Fruit fly (Drosophila melanogaster) whole organism, adult: ENCODE results near the gene Try29F.

ENCODE experiments used
- CG11617 ChIP-seq: fragments of 200-800 bp; sonication (Bioruptor generic); optimal IDR thresholded peaks from 2 replicates; lab custom pipeline; 2017; ENCODE audit warnings: mild to moderate bottlenecking, missing biosample characterization, missing genetic modification reagents, missing genetic modification characterization
- CG12768 ChIP-seq: fragments of 200-800 bp; sonication (Bioruptor generic); optimal IDR thresholded peaks from 2 replicates; lab custom pipeline; 2017; ENCODE audit warnings: missing biosample characterization, missing genetic modification characterization, mild to moderate bottlenecking, moderate library complexity, missing genetic modification reagents
- CG14711 ChIP-seq: fragments of 200-800 bp; sonication (Bioruptor generic); optimal IDR thresholded peaks from 2 replicates; lab custom pipeline; 2018; ENCODE audit warnings: missing biosample characterization, mild to moderate bottlenecking, missing genetic modification characterization, moderate library complexity
- CG1620 ChIP-seq: fragments of 200-800 bp; sonication (Bioruptor generic); optimal IDR thresholded peaks from 2 replicates; lab custom pipeline; 2016; ENCODE audit warnings: missing biosample characterization, missing genetic modification characterization
- CG33017 ChIP-seq: fragments of 200-800 bp; sonication (Bioruptor generic); optimal IDR thresholded peaks from 2 replicates; lab custom pipeline; 2018; ENCODE audit warnings: missing biosample characterization, mild to moderate bottlenecking, missing genetic modification characterization, moderate library complexity
- CG5204 ChIP-seq: fragments of 200-800 bp; sonication (Bioruptor generic); optimal IDR thresholded peaks from 2 replicates; lab custom pipeline; 2016; ENCODE audit warnings: missing biosample characterization, missing genetic modification characterization
- CG7045 ChIP-seq: fragments of 200-800 bp; sonication (Bioruptor generic); optimal IDR thresholded peaks from 2 replicates; lab custom pipeline; 2017; ENCODE audit warnings: missing biosample characterization, mild to moderate bottlenecking, missing genetic modification characterization
- CG7101 ChIP-seq: fragments of 200-800 bp; sonication (Bioruptor generic); optimal IDR thresholded peaks from 2 replicates; lab custom pipeline; 2018; ENCODE audit warnings: missing biosample characterization, mild to moderate bottlenecking, missing genetic modification characterization, moderate library complexity
- Clk ChIP-seq: fragments of 200-800 bp; sonication (Bioruptor generic); optimal IDR thresholded peaks from 2 replicates; lab custom pipeline; 2017; ENCODE audit warnings: missing biosample characterization, missing genetic modification characterization
- Crg-1 ChIP-seq: fragments of 200-800 bp; sonication (Bioruptor generic); optimal IDR thresholded peaks from 2 replicates; lab custom pipeline; 2016; ENCODE audit warnings: missing biosample characterization, missing genetic modification characterization
- Hr96 ChIP-seq: fragments of 200-800 bp; sonication (Bioruptor generic); optimal IDR thresholded peaks from 2 replicates; lab custom pipeline; 2016; ENCODE audit warnings: missing biosample characterization, missing genetic modification characterization
- Mnt ChIP-seq: fragments of 200-800 bp; sonication (Bioruptor generic); optimal IDR thresholded peaks from 2 replicates; lab custom pipeline; 2016; ENCODE audit warnings: missing biosample characterization, mild to moderate bottlenecking, missing genetic modification characterization
- bab1 ChIP-seq: fragments of 200-800 bp; sonication (Bioruptor generic); optimal IDR thresholded peaks from 3 replicates; lab custom pipeline; 2019; ENCODE audit warnings: missing biosample characterization, mild to moderate bottlenecking, missing genetic modification characterization, moderate library complexity
- cic ChIP-seq: fragments of 200-800 bp; sonication (Bioruptor generic); optimal IDR thresholded peaks from 2 replicates; lab custom pipeline; 2017; ENCODE audit warnings: missing biosample characterization, mild to moderate bottlenecking, missing genetic modification characterization, moderate library complexity
- cnc ChIP-seq, 2 experiments: fragments of >200 bp; optimal IDR thresholded peaks; 2 replicates each; lab custom pipeline; 2017
- kay ChIP-seq: fragments of 200-800 bp; sonication (Bioruptor generic); peaks from one replicate; lab custom pipeline; 2016; ENCODE audit warnings: missing biosample characterization, missing genetic modification characterization, borderline replicate concordance
- ovo ChIP-seq: fragments of 200-800 bp; sonication (Bioruptor generic); optimal IDR thresholded peaks from 2 replicates; lab custom pipeline; 2016; ENCODE audit warnings: missing biosample characterization, missing genetic modification characterization
- pad ChIP-seq: fragments of 200-800 bp; sonication (Bioruptor generic); optimal IDR thresholded peaks from 3 replicates; lab custom pipeline; 2017; ENCODE audit warnings: missing biosample characterization, missing genetic modification characterization, mild to moderate bottlenecking, moderate library complexity, missing genetic modification reagents
- tj ChIP-seq: fragments of 200-800 bp; sonication (Bioruptor generic); optimal IDR thresholded peaks from 3 replicates; lab custom pipeline; 2017; ENCODE audit warnings: missing biosample characterization, mild to moderate bottlenecking, missing genetic modification characterization, moderate library complexity
- toe ChIP-seq: fragments of 200-800 bp; sonication (Bioruptor generic); optimal IDR thresholded peaks from 2 replicates; lab custom pipeline; 2016; ENCODE audit warnings: missing biosample characterization, missing genetic modification characterization

Gene Try29F

dm6 chr2L:8955597-8956335 is 42.6 kb upstream of the Try29F start:
- TF ChIP-seq cic (GFP tag; lab: Kevin White, UChicago) (peak; percentile 74), Crg-1 (GFP tag; lab: Kevin White, UChicago) (peak; percentile 16), CG1620 (GFP tag; lab: Kevin White, UChicago) (no peak), ovo (GFP tag; lab: Kevin White, UChicago) (no peak), Mnt (peak; percentile 66), kay (GFP tag; lab: Kevin White, UChicago) (peak; percentile 14), CG33017 (tag; lab: Kevin White, UChicago) (peak; percentile 15), Clk (no peak)

DNA sequence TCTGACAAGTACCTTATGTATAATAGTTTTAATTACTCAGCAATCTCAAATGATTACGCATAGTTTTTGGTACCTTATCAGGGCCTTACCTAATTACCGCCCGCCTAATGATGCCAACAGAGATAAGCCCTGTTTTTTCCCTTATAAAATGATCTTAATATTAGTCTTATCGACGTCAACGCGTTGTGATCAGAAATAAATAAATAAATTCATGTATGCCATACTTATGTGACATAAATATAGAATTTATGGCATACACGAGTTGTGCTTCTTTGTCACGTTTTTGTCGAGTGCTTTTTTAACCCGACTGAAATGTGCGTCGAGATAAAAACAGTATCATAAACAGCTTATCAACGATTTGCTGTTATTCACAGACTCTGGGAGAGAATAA is 42.0 kb upstream of the Try29F start:
- TF ChIP-seq kay (GFP tag; lab: Kevin White, UChicago) = peak; percentile 18
- no peak for TF ChIP-seq CG11617 (GFP tag; lab: Kevin White, UChicago)

dm6 chr2L:8957152-8957551 is 41.2 kb upstream of the Try29F start:
- TF ChIP-seq cnc (optimal IDR thresholded peaks at IDR 0.05; lab: Kevin White, UChicago) = no peak
- TF ChIP-seq CG7045 = no peak
- TF ChIP-seq CG11617 (GFP tag; lab: Kevin White, UChicago) = no peak
- TF ChIP-seq Crg-1 (GFP tag; lab: Kevin White, UChicago) = no peak
- no peak for TF ChIP-seq cic (GFP tag; lab: Kevin White, UChicago)
- TF ChIP-seq Hr96 (GFP tag; lab: Kevin White, UChicago) = no peak
- TF ChIP-seq Mnt = no peak
- no peak for TF ChIP-seq pad (GFP tag; lab: Kevin White, UChicago)
- TF ChIP-seq CG12768 = no peak
- no peak for TF ChIP-seq toe (GFP tag; lab: Kevin White, UChicago)
- no peak for TF ChIP-seq CG5204 (GFP tag; lab: Kevin White, UChicago)
- no peak for TF ChIP-seq Clk
- no peak for TF ChIP-seq CG14711 (tag; lab: Kevin White, UChicago)
- TF ChIP-seq bab1 (GFP tag; lab: Kevin White, UChicago) = no peak
- TF ChIP-seq tj = no peak
- no peak for TF ChIP-seq CG7101 (tag; lab: Kevin White, UChicago)
- no peak for TF ChIP-seq CG33017 (tag; lab: Kevin White, UChicago)
- no peak for TF ChIP-seq ovo (GFP tag; lab: Kevin White, UChicago)

DNA sequence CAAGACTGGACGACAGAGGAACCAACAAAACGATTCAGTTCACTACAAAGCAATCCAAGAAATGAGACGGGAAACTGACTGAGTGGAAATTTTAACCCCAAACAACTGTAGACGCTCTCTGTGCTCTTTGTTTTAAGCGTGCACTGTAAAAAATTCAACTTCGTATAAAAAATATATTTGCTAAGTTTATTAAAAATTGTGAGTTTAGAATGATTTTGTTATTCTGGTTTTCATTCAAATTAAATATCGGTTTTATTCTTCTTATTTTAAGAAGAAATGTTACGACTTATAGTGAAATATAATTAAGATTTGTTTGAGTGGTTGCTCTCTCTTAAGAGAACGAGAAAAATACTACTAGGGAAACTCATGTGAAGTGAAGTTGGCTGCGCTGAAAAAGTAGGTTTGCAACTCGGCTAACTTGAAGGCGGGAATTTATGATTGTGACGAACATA is 40.3 kb upstream of the Try29F start:
- TF ChIP-seq CG14711 (tag; lab: Kevin White, UChicago) (peak; percentile 81), kay (GFP tag; lab: Kevin White, UChicago) (peak; percentile 80), CG33017 (tag; lab: Kevin White, UChicago) (peak; percentile 84), CG1620 (GFP tag; lab: Kevin White, UChicago) (peak; percentile 52), cic (GFP tag; lab: Kevin White, UChicago) (no peak), CG7101 (tag; lab: Kevin White, UChicago) (peak; percentile 87), CG5204 (GFP tag; lab: Kevin White, UChicago) (peak; percentile 71), Mnt (peak; percentile 23), toe (GFP tag; lab: Kevin White, UChicago) (peak; percentile 55), Clk (peak; percentile 19), cnc (optimal IDR thresholded peaks at IDR 0.05; lab: Kevin White, UChicago) (no peak), Crg-1 (GFP tag; lab: Kevin White, UChicago) (peak; percentile 43), CG11617 (GFP tag; lab: Kevin White, UChicago) (peak; percentile 73), ovo (GFP tag; lab: Kevin White, UChicago) (peak; percentile 15), pad (GFP tag; lab: Kevin White, UChicago) (peak; percentile 33), Hr96 (GFP tag; lab: Kevin White, UChicago) (peak; percentile 62), CG12768 (peak; percentile 49), tj (peak; percentile 35), bab1 (GFP tag; lab: Kevin White, UChicago) (peak; percentile 81), CG7045 (peak; percentile 60)

- TF ChIP-seq CG1620 (GFP tag; lab: Kevin White, UChicago) (no peak), CG7045 (peak; percentile 14), CG11617 (GFP tag; lab: Kevin White, UChicago) (peak; percentile 41), CG5204 (GFP tag; lab: Kevin White, UChicago) (no peak), Clk (no peak), CG33017 (tag; lab: Kevin White, UChicago) (peak; percentile 43), bab1 (GFP tag; lab: Kevin White, UChicago) (no peak), cic (GFP tag; lab: Kevin White, UChicago) (peak; percentile 29), CG7101 (tag; lab: Kevin White, UChicago) (peak; percentile 55), tj (peak; percentile 29), Mnt (peak; percentile 39), ovo (GFP tag; lab: Kevin White, UChicago) (no peak), Crg-1 (GFP tag; lab: Kevin White, UChicago) (no peak), cnc (optimal IDR thresholded peaks at IDR 0.05; lab: Kevin White, UChicago) (no peak), toe (GFP tag; lab: Kevin White, UChicago) (no peak), kay (GFP tag; lab: Kevin White, UChicago) (no peak), pad (GFP tag; lab: Kevin White, UChicago) (peak; percentile 43), CG12768 (peak; percentile 33), CG14711 (tag; lab: Kevin White, UChicago) (peak; percentile 67), Hr96 (GFP tag; lab: Kevin White, UChicago) (peak; percentile 29)
These were observed 39.3 kb upstream of the Try29F start, which contains the start of gene CG31886 for dm6 chr2L:8959001-8959461. Gene CG31886, minus strand, starts transcription at chr2L:8959051.
